Fruit fly (Drosophila melanogaster): ENCODE measurements around the gene Dnaaf5.

Dnaaf5 gene

dm6 chr3R:14357405-14357804 is 4.2 kb downstream of the Dnaaf5 start (continued):
- TF ChIP-seq nmo (GFP tag; optimal IDR thresholded peaks at IDR 0.05), result peak; percentile 37
- 0 out of 2 replicates have a peak, but pooled peaks have one; percentile 15 for TF ChIP-seq CG32532 (GFP tag; IDR thresholded peaks at IDR 0.05)
- peak; percentile 62 for TF ChIP-seq ttk (GFP tag; IDR thresholded peaks at IDR 0.05)
- peak; percentile 42 for TF ChIP-seq pnt (GFP tag; optimal IDR thresholded peaks at IDR 0.05)
- peak; percentile 28; the same call in 1 of the 2 replicates for TF ChIP-seq CG4730 (GFP tag; IDR thresholded peaks at IDR 0.05)
- peak; percentile 51; the same call in 1 of the 2 replicates for TF ChIP-seq CG11247 (GFP tag; IDR thresholded peaks at IDR 0.05)
- TF ChIP-seq sug (tag; optimal IDR thresholded peaks at IDR 0.05), result no peak
- TF ChIP-seq CG16863 (GFP tag; optimal IDR thresholded peaks at IDR 0.05), result no peak
- no peak for TF ChIP-seq hb (GFP tag; IDR thresholded peaks at IDR 0.05; ENCODE audit: partially characterized antibody)
- TF ChIP-seq CG1603 (tag; optimal IDR thresholded peaks at IDR 0.05), result peak; percentile 58
- TF ChIP-seq CG18011 (GFP tag; optimal IDR thresholded peaks at IDR 0.05), result no peak
- TF ChIP-seq p53 (GFP tag; optimal IDR thresholded peaks at IDR 0.05), result no peak
- peak; percentile 20 for TF ChIP-seq CG10147 (GFP tag; optimal IDR thresholded peaks at IDR 0.05)
- TF ChIP-seq CG6272 (GFP tag; IDR thresholded peaks at IDR 0.05), result no peak
- peak; percentile 34; the same call in 1 of the 3 replicates for TF ChIP-seq Mrtf (GFP tag; IDR thresholded peaks at IDR 0.05)
- TF ChIP-seq Fer1 (GFP tag; optimal IDR thresholded peaks at IDR 0.05), result peak; percentile 66
- peak; percentile 45; the same call in 1 of the 2 replicates for TF ChIP-seq sob (GFP tag; IDR thresholded peaks at IDR 0.05)
- TF ChIP-seq CG6689 (GFP tag; IDR thresholded peaks at IDR 0.05), result peak; percentile 44; the same call in 1 of the 2 replicates
- peak; percentile 7 for TF ChIP-seq ems (GFP tag; optimal IDR thresholded peaks at IDR 0.05)
- TF ChIP-seq al (GFP tag; IDR thresholded peaks at IDR 0.05), result peak; percentile 15; the same call in 1 of the 2 replicates
- TF ChIP-seq Awh (GFP tag; IDR thresholded peaks at IDR 0.05), result peak; percentile 27; the same call in 1 of the 2 replicates
- TF ChIP-seq CG3847 (GFP tag; IDR thresholded peaks at IDR 0.05), result peak; percentile 40
- TF ChIP-seq CG12769 (tag; optimal IDR thresholded peaks at IDR 0.05), result peak; percentile 40
- peak; percentile 38 for TF ChIP-seq PHDP (tag; optimal IDR thresholded peaks at IDR 0.05)
- peak; percentile 25 for TF ChIP-seq CG1602 (GFP tag; optimal IDR thresholded peaks at IDR 0.05)
- TF ChIP-seq Hr39 (optimal IDR thresholded peaks at IDR 0.05), result no peak
- TF ChIP-seq CG4282 (GFP tag; optimal IDR thresholded peaks at IDR 0.05), result no peak
- peak; percentile 65; the same call in 2 of the 3 replicates for TF ChIP-seq Dbx (GFP tag; IDR thresholded peaks at IDR 0.05)
- peak; percentile 36 for TF ChIP-seq CG9817 (tag; optimal IDR thresholded peaks at IDR 0.05)
- peak; percentile 83 for TF ChIP-seq Med (GFP tag)
- peak; percentile 82 for TF ChIP-seq Ets65A (GFP tag)
- TF ChIP-seq Scr (GFP tag; IDR thresholded peaks at IDR 0.05; ENCODE audit: partially characterized antibody), result no peak
- TF ChIP-seq pho (GFP tag; optimal IDR thresholded peaks at IDR 0.05), result peak; percentile 4
- peak; percentile 58 for TF ChIP-seq fd102C (GFP tag; optimal IDR thresholded peaks at IDR 0.05)
- TF ChIP-seq CG17612 (GFP tag; IDR thresholded peaks at IDR 0.05), result 0 out of 2 replicates have a peak, but pooled peaks have one; percentile 4
- 0 out of 3 replicates have a peak, but pooled peaks have one; percentile 25 for TF ChIP-seq CG11695 (GFP tag; IDR thresholded peaks at IDR 0.05)
- TF ChIP-seq D19A (tag; optimal IDR thresholded peaks at IDR 0.05), result peak; percentile 44
- TF ChIP-seq lbe (GFP tag; optimal IDR thresholded peaks at IDR 0.05), result peak; percentile 48
- peak; percentile 22 for TF ChIP-seq gcm (GFP tag; optimal IDR thresholded peaks at IDR 0.05)
- peak; percentile 47 for TF ChIP-seq CG2120 (GFP tag; optimal IDR thresholded peaks at IDR 0.05)
- TF ChIP-seq nom (GFP tag; optimal IDR thresholded peaks at IDR 0.05), result peak; percentile 48
- peak; percentile 61; the same call in 1 of the 3 replicates for TF ChIP-seq ci (GFP tag; IDR thresholded peaks at IDR 0.05)
- peak; percentile 4 for TF ChIP-seq CG13775 (GFP tag; optimal IDR thresholded peaks at IDR 0.05)
- TF ChIP-seq CG11456 (GFP tag; IDR thresholded peaks at IDR 0.05), result peak; percentile 64; the same call in 1 of the 3 replicates
- peak; percentile 50; the same call in 1 of the 2 replicates for TF ChIP-seq CG14441 (GFP tag; IDR thresholded peaks at IDR 0.05)
- TF ChIP-seq bab2 (GFP tag; optimal IDR thresholded peaks at IDR 0.05), result peak; percentile 18
- peak; percentile 11; the same call in 1 of the 2 replicates for TF ChIP-seq Atf6 (GFP tag; IDR thresholded peaks at IDR 0.05)
- peak; percentile 8 for TF ChIP-seq CG13624 (GFP tag; optimal IDR thresholded peaks at IDR 0.05)
- TF ChIP-seq esg (GFP tag; conservative IDR thresholded peaks at IDR 0.05), result peak; percentile 36; the same call in 1 of the 2 replicates
- TF ChIP-seq ERR (GFP tag; optimal IDR thresholded peaks at IDR 0.05), result no peak
- no peak; the same call in 1 of the 2 replicates for TF ChIP-seq E2f2 (GFP tag; IDR thresholded peaks at IDR 0.05)
